Fruit fly (Drosophila melanogaster) whole organism, embryonic: ENCODE measurements around the gene CG8507.

Experiments used
- Asciz ChIP-seq: fragments of 200-800 bp; sonication (Bioruptor generic); optimal IDR thresholded peaks from 2 replicates; lab custom pipeline; 2017; ENCODE audit warnings: missing biosample characterization, mild to moderate bottlenecking, missing genetic modification characterization, missing genetic modification reagents
- Atf6 ChIP-seq: fragments of 200-800 bp; sonication (Bioruptor generic); IDR thresholded peaks from 2 replicates; pipeline ENCODE4 v1.3.6; 2022; ENCODE audit warnings: missing biosample characterization, missing genetic modification characterization
- CG10462 ChIP-seq: fragments of 200-800 bp; sonication (Bioruptor generic); optimal IDR thresholded peaks from 2 replicates; lab custom pipeline; 2016; ENCODE audit warnings: missing biosample characterization, missing genetic modification characterization
- CG10543 ChIP-seq: fragments of 200-800 bp; sonication (Bioruptor generic); optimal IDR thresholded peaks from 3 replicates; lab custom pipeline; 2017; ENCODE audit warnings: missing biosample characterization, mild to moderate bottlenecking, missing genetic modification characterization, moderate library complexity
- CG11247 ChIP-seq: fragments of 200-800 bp; sonication (Bioruptor generic); IDR thresholded peaks from 2 replicates; pipeline ENCODE4 v1.3.6; 2022; ENCODE audit warnings: missing biosample characterization, missing genetic modification characterization
- CG12391 ChIP-seq: fragments of 200-800 bp; sonication (Bioruptor generic); optimal IDR thresholded peaks from 3 replicates; lab custom pipeline; 2018; ENCODE audit warnings: missing biosample characterization, mild to moderate bottlenecking, missing genetic modification characterization, moderate library complexity
- CG13123 ChIP-seq: fragments of 200-800 bp; sonication (Bioruptor generic); optimal IDR thresholded peaks from 2 replicates; lab custom pipeline; 2016; ENCODE audit warnings: missing biosample characterization, missing genetic modification characterization
- CG13775 ChIP-seq: fragments of 200-800 bp; sonication (Bioruptor generic); optimal IDR thresholded peaks from 3 replicates; lab custom pipeline; 2017; ENCODE audit warnings: missing biosample characterization, mild to moderate bottlenecking, missing genetic modification characterization
- CG15696 ChIP-seq: fragments of 200-800 bp; sonication (Bioruptor generic); optimal IDR thresholded peaks from 2 replicates; lab custom pipeline; 2019; ENCODE audit warnings: missing biosample characterization, mild to moderate bottlenecking, missing genetic modification characterization, moderate library complexity
- CG1602 ChIP-seq: fragments of 200-800 bp; sonication (Bioruptor generic); optimal IDR thresholded peaks from 3 replicates; lab custom pipeline; 2016; ENCODE audit warnings: missing biosample characterization, missing genetic modification characterization
- CG17359 ChIP-seq: fragments of 200-800 bp; sonication (Bioruptor generic); optimal IDR thresholded peaks from 3 replicates; lab custom pipeline; 2018; ENCODE audit warnings: missing biosample characterization, mild to moderate bottlenecking, missing genetic modification characterization, moderate library complexity
- CG18476 ChIP-seq: fragments of 200-800 bp; sonication (Bioruptor generic); optimal IDR thresholded peaks from 2 replicates; lab custom pipeline; 2016; ENCODE audit warnings: missing biosample characterization, mild to moderate bottlenecking, missing genetic modification characterization
- CG3163 ChIP-seq: fragments of 200-800 bp; sonication (Bioruptor generic); optimal IDR thresholded peaks from 3 replicates; lab custom pipeline; 2016; ENCODE audit warnings: missing biosample characterization, missing genetic modification characterization
- CG4854 ChIP-seq: fragments of 200-800 bp; sonication (Bioruptor generic); optimal IDR thresholded peaks from 2 replicates; lab custom pipeline; 2016; ENCODE audit warnings: missing biosample characterization, missing genetic modification characterization, inconsistent platforms
- CG7372 ChIP-seq: fragments of 200-800 bp; sonication (Bioruptor generic); IDR thresholded peaks from 2 replicates; pipeline ENCODE4 v1.3.6; 2022; ENCODE audit warnings: missing biosample characterization, missing genetic modification characterization
- CG7839 ChIP-seq: fragments of 200-800 bp; sonication (Bioruptor generic); optimal IDR thresholded peaks from 3 replicates; lab custom pipeline; 2018; ENCODE audit warnings: missing biosample characterization, mild to moderate bottlenecking, missing genetic modification characterization, moderate library complexity
- CG8359 ChIP-seq: fragments of 200-800 bp; sonication (Bioruptor generic); optimal IDR thresholded peaks from 2 replicates; lab custom pipeline; 2017; ENCODE audit warnings: missing biosample characterization, mild to moderate bottlenecking, missing genetic modification characterization, borderline replicate concordance
- CG8478 ChIP-seq: fragments of >200 bp; optimal IDR thresholded peaks from 2 replicates; lab custom pipeline; 2018
- CG9215 ChIP-seq: fragments of 200-800 bp; sonication (Bioruptor generic); IDR thresholded peaks from 2 replicates; pipeline ENCODE4 v1.3.6; 2022; ENCODE audit warnings: missing biosample characterization, missing genetic modification characterization
- CG9609 ChIP-seq: fragments of 200-800 bp; sonication (Bioruptor generic); optimal IDR thresholded peaks from 3 replicates; lab custom pipeline; 2016; ENCODE audit warnings: missing biosample characterization, missing genetic modification characterization
- Camta ChIP-seq: fragments of 200-800 bp; sonication (Bioruptor generic); optimal IDR thresholded peaks from 2 replicates; lab custom pipeline; 2016; ENCODE audit warnings: missing biosample characterization, missing genetic modification characterization
- CrebB ChIP-seq: fragments of 200-800 bp; sonication (Bioruptor generic); optimal IDR thresholded peaks from 3 replicates; lab custom pipeline; 2018; ENCODE audit warnings: missing biosample characterization, mild to moderate bottlenecking, missing genetic modification characterization
- Dbx ChIP-seq: fragments of 200-800 bp; sonication (Bioruptor generic); IDR thresholded peaks from 3 replicates; pipeline ENCODE4 v1.3.6; 2022; ENCODE audit warnings: missing biosample characterization, missing genetic modification characterization
- Dip3 ChIP-seq: fragments of 200-800 bp; sonication (Bioruptor generic); optimal IDR thresholded peaks from 3 replicates; lab custom pipeline; 2016; ENCODE audit warnings: missing biosample characterization, missing genetic modification characterization
- Ets65A ChIP-seq: fragments of 200-800 bp; sonication (Bioruptor generic); peaks from one replicate; lab custom pipeline; 2016; ENCODE audit warnings: missing biosample characterization, missing genetic modification characterization
- HLH3B ChIP-seq: fragments of 200-800 bp; sonication (Bioruptor generic); IDR thresholded peaks from 2 replicates; pipeline ENCODE4 v1.3.6; 2022; ENCODE audit warnings: missing biosample characterization, missing genetic modification characterization
- Jarid2 ChIP-seq: fragments of 200-800 bp; sonication (Bioruptor generic); optimal IDR thresholded peaks from 3 replicates; lab custom pipeline; 2017; ENCODE audit warnings: mild to moderate bottlenecking, missing biosample characterization, missing genetic modification reagents, missing genetic modification characterization
- Lhr ChIP-seq: fragments of 200-800 bp; sonication (Bioruptor generic); optimal IDR thresholded peaks from 3 replicates; lab custom pipeline; 2017; ENCODE audit warnings: mild to moderate bottlenecking, missing biosample characterization, missing genetic modification reagents, missing genetic modification characterization
- Oaz ChIP-seq: fragments of 200-800 bp; sonication (Bioruptor generic); IDR thresholded peaks from 2 replicates; pipeline ENCODE4 v1.3.6; 2022; ENCODE audit warnings: missing biosample characterization, missing genetic modification characterization
- Rfx ChIP-seq: fragments of 200-800 bp; sonication (Bioruptor generic); IDR thresholded peaks from 2 replicates; pipeline ENCODE4 v1.3.6; 2022; ENCODE audit warnings: missing biosample characterization, missing genetic modification characterization
- Scr ChIP-seq: fragments of 200-800 bp; sonication (Bioruptor generic); IDR thresholded peaks from 2 replicates; pipeline ENCODE4 v1.3.6; 2022; ENCODE audit warnings: missing biosample characterization, missing genetic modification characterization; ENCODE audit not compliant: partially characterized antibody
- Sry-δ ChIP-seq: fragments of 200-800 bp; sonication (Bioruptor generic); optimal IDR thresholded peaks from 2 replicates; lab custom pipeline; 2016; ENCODE audit warnings: missing biosample characterization, missing genetic modification characterization
- ac ChIP-seq: fragments of 200-800 bp; sonication (Bioruptor generic); optimal IDR thresholded peaks from 3 replicates; lab custom pipeline; 2017; ENCODE audit warnings: missing biosample characterization, mild to moderate bottlenecking, missing genetic modification characterization
- cg ChIP-seq: fragments of 200-800 bp; sonication (Bioruptor generic); optimal IDR thresholded peaks from 3 replicates; lab custom pipeline; 2019; ENCODE audit warnings: missing biosample characterization, mild to moderate bottlenecking, missing genetic modification characterization, moderate library complexity
- dati ChIP-seq: fragments of 200-800 bp; sonication (Bioruptor generic); IDR thresholded peaks from 2 replicates; pipeline ENCODE4 v1.3.6; 2022; ENCODE audit warnings: missing biosample characterization, missing genetic modification characterization
- dmrt11E ChIP-seq: fragments of 200-800 bp; sonication (Bioruptor generic); optimal IDR thresholded peaks from 3 replicates; lab custom pipeline; 2018; ENCODE audit warnings: missing biosample characterization, mild to moderate bottlenecking, missing genetic modification characterization, moderate library complexity
- en ChIP-seq: fragments of 200-800 bp; sonication (Bioruptor generic); optimal IDR thresholded peaks from 2 replicates; lab custom pipeline; 2016; ENCODE audit warnings: missing biosample characterization, missing genetic modification characterization
- esg ChIP-seq: fragments of 200-800 bp; sonication (Bioruptor generic); conservative IDR thresholded peaks from 2 replicates; pipeline ENCODE4 v1.3.6; 2022; ENCODE audit warnings: missing biosample characterization, missing genetic modification characterization
- eve ChIP-seq, 2 experiments: fragments of >200 bp; optimal IDR thresholded peaks; 2 replicates each; lab custom pipeline; 2017; ENCODE audit warnings: missing biosample characterization in 2 of 2, missing genetic modification characterization in 2 of 2
- fd3F ChIP-seq: fragments of 200-800 bp; sonication (Bioruptor generic); optimal IDR thresholded peaks from 2 replicates; lab custom pipeline; 2018; ENCODE audit warnings: missing biosample characterization, mild to moderate bottlenecking, missing genetic modification characterization, moderate library complexity
- ftz-f1 ChIP-seq: fragments of 200-800 bp; sonication (Bioruptor generic); optimal IDR thresholded peaks from 2 replicates; lab custom pipeline; 2016; ENCODE audit warnings: missing biosample characterization, missing genetic modification characterization
- grn ChIP-seq: fragments of 200-800 bp; sonication (Bioruptor generic); optimal IDR thresholded peaks from 3 replicates; lab custom pipeline; 2017; ENCODE audit warnings: missing biosample characterization, missing genetic modification characterization
- gsb-n ChIP-seq: fragments of 200-800 bp; sonication (Bioruptor generic); optimal IDR thresholded peaks from 3 replicates; lab custom pipeline; 2018; ENCODE audit warnings: missing biosample characterization, mild to moderate bottlenecking, missing genetic modification characterization
- h ChIP-seq: fragments of >200 bp; optimal IDR thresholded peaks from 2 replicates; lab custom pipeline; 2017
- kni ChIP-seq: fragments of 200-800 bp; sonication (Bioruptor generic); optimal IDR thresholded peaks from 3 replicates; lab custom pipeline; 2017; ENCODE audit warnings: mild to moderate bottlenecking, missing biosample characterization, missing genetic modification reagents, missing genetic modification characterization
- lbe ChIP-seq: fragments of 200-800 bp; sonication (Bioruptor generic); optimal IDR thresholded peaks from 2 replicates; lab custom pipeline; 2016; ENCODE audit warnings: missing biosample characterization, mild to moderate bottlenecking, missing genetic modification characterization
- mirr ChIP-seq: fragments of 200-800 bp; sonication (Bioruptor generic); optimal IDR thresholded peaks from 3 replicates; lab custom pipeline; 2018; ENCODE audit warnings: missing biosample characterization, mild to moderate bottlenecking, missing genetic modification characterization
- pb ChIP-seq: fragments of 200-800 bp; sonication (Bioruptor generic); optimal IDR thresholded peaks from 3 replicates; lab custom pipeline; 2016; ENCODE audit warnings: missing biosample characterization, missing genetic modification characterization
- pho ChIP-seq: fragments of 200-800 bp; sonication (Bioruptor generic); optimal IDR thresholded peaks from 2 replicates; lab custom pipeline; 2016; ENCODE audit warnings: missing biosample characterization, missing genetic modification characterization
- pita ChIP-seq: fragments of 200-800 bp; sonication (Bioruptor generic); optimal IDR thresholded peaks from 2 replicates; lab custom pipeline; 2017; ENCODE audit warnings: missing biosample characterization, mild to moderate bottlenecking, missing genetic modification characterization
- ranshi ChIP-seq: fragments of 200-800 bp; sonication (Bioruptor generic); IDR thresholded peaks from 2 replicates; pipeline ENCODE4 v1.3.6; 2022; ENCODE audit warnings: missing biosample characterization, missing genetic modification characterization
- z ChIP-seq: fragments of 200-800 bp; sonication (Bioruptor generic); IDR thresholded peaks from 3 replicates; pipeline ENCODE4 v1.3.6; 2022; ENCODE audit warnings: missing biosample characterization, missing genetic modification characterization

The CG8507 gene

dm6 chr3R:9771519-9771972 lies 19.7 kb upstream of the CG8507 start, which contains the start of gene CG9471 (continued):
- TF ChIP-seq cg (GFP tag; lab: Kevin White, UChicago) (no peak), pb (GFP tag; lab: Kevin White, UChicago) (peak; percentile 73), CG9609 (GFP tag; lab: Kevin White, UChicago) (peak; percentile 84), kni (GFP tag; lab: Kevin White, UChicago) (peak; percentile 30), CG10543 (GFP tag; lab: Kevin White, UChicago) (peak; percentile 94), CG3163 (GFP tag; lab: Kevin White, UChicago) (peak; percentile 57), CG8478 (lab: Kevin White, UChicago) (no peak), ac (GFP tag; lab: Kevin White, UChicago) (peak; percentile 29), Dip3 (GFP tag; lab: Kevin White, UChicago) (peak; percentile 94), eve (GFP tag; optimal IDR thresholded peaks at IDR 0.05; lab: Kevin White, UChicago) (no peak), CG13775 (GFP tag; lab: Kevin White, UChicago) (peak; percentile 91), CG9215 (peak; percentile 87), Atf6 (GFP tag; lab: Robert Waterston, UW) (peak; percentile 94), grn (peak; percentile 82), CG15696 (tag; lab: Kevin White, UChicago) (peak; percentile 76), CG7839 (peak; percentile 92), CG8359 (GFP tag; lab: Kevin White, UChicago) (peak; percentile 14), CG7372 (peak; percentile 92), ftz-f1 (GFP tag; lab: Kevin White, UChicago) (peak; percentile 29), Dbx (peak; percentile 91), Asciz (peak; percentile 81), Sry-δ (peak; percentile 49), dmrt11E (tag; lab: Kevin White, UChicago) (peak; percentile 83), esg (GFP tag; lab: Robert Waterston, UW) (peak; percentile 92), CG4854 (GFP tag; lab: Kevin White, UChicago) (peak; percentile 88), CG11247 (peak; percentile 90), CG18476 (peak; percentile 89), Jarid2 (GFP tag; lab: Kevin White, UChicago) (peak; percentile 62), CG12391 (tag; lab: Kevin White, UChicago) (peak; percentile 94), CG10462 (peak; percentile 83), HLH3B (peak; percentile 94), dati (GFP tag; lab: Robert Waterston, UW) (peak; percentile 81), Ets65A (GFP tag; lab: Kevin White, UChicago) (peak; percentile 97), en (peak; percentile 72), ranshi (GFP tag; lab: Robert Waterston, UW) (peak; percentile 94), CrebB (peak; percentile 88), gsb-n (tag; lab: Kevin White, UChicago) (peak; percentile 81), lbe (GFP tag; lab: Kevin White, UChicago) (peak; percentile 96), Oaz (peak; percentile 80), fd3F (GFP tag; lab: Kevin White, UChicago) (peak; percentile 89), z (peak; percentile 32; the same call in 2 of the 3 replicates), CG17359 (tag; lab: Kevin White, UChicago) (peak; percentile 92), h (lab: Kevin White, UChicago) (no peak), CG1602 (GFP tag; lab: Kevin White, UChicago) (peak; percentile 87), mirr (GFP tag; lab: Kevin White, UChicago) (peak; percentile 88), Lhr (GFP tag; lab: Kevin White, UChicago) (peak; percentile 34), pita (GFP tag; lab: Kevin White, UChicago) (no peak), Camta (GFP tag; lab: Kevin White, UChicago) (peak; percentile 87), pho (GFP tag; lab: Kevin White, UChicago) (peak; percentile 87), Rfx (GFP tag; lab: Robert Waterston, UW) (peak; percentile 93), CG13123 (GFP tag; lab: Kevin White, UChicago) (peak; percentile 83), Scr (no peak)
